Worm (Caenorhabditis elegans) whole organism, mixed stage, embryonic: Measurements from ENCODE around the gene agxt-1.

Source experiments
- bed-3 ChIP-seq: fragments of 200-800 bp; sonication (Bioruptor generic); optimal IDR thresholded peaks from 3 replicates; lab custom pipeline; 2018; ENCODE audit warnings: mild to moderate bottlenecking, missing genetic modification characterization, moderate library complexity, missing compliant biosample characterization
- blmp-1 ChIP-seq: fragments of 150-350 bp; optimal IDR thresholded peaks from 2 replicates; lab custom pipeline; 2014; ENCODE audit warnings: missing biosample characterization, missing genetic modification characterization
- ceh-39 ChIP-seq: fragments of 150-350 bp; optimal IDR thresholded peaks from 2 replicates; lab custom pipeline; 2014; ENCODE audit warnings: missing biosample characterization, missing genetic modification characterization
- ceh-43 ChIP-seq: fragments of 200-800 bp; sonication (Bioruptor generic); optimal IDR thresholded peaks from 2 replicates; lab custom pipeline; 2018; ENCODE audit warnings: mild to moderate bottlenecking, missing genetic modification characterization, moderate library complexity, missing compliant biosample characterization
- ces-1 ChIP-seq: fragments of 150-350 bp; optimal IDR thresholded peaks from 2 replicates; lab custom pipeline; 2014; ENCODE audit warnings: missing biosample characterization, missing genetic modification reagents, missing genetic modification characterization
- cnd-1 ChIP-seq: fragments of 200-800 bp; sonication (Bioruptor generic); optimal IDR thresholded peaks from 2 replicates; lab custom pipeline; 2018; ENCODE audit warnings: mild to moderate bottlenecking, missing genetic modification characterization, missing compliant biosample characterization
- drap-1 ChIP-seq: fragments of 200-800 bp; sonication (Bioruptor generic); optimal IDR thresholded peaks from 3 replicates; lab custom pipeline; 2018; ENCODE audit warnings: mild to moderate bottlenecking, missing genetic modification characterization, missing compliant biosample characterization
- elt-1 ChIP-seq: sonication (generic microtip); optimal IDR thresholded peaks from 2 replicates; lab custom pipeline; 2017; ENCODE audit warnings: missing genetic modification characterization, mild to moderate bottlenecking, missing compliant biosample characterization, antibody characterized with exemption, moderate library complexity, borderline replicate concordance; ENCODE audit not compliant: insufficient read depth
- elt-3 ChIP-seq: fragments of 150-350 bp; optimal IDR thresholded peaks from 2 replicates; lab custom pipeline; 2014; ENCODE audit warnings: missing biosample characterization, missing genetic modification characterization
- flh-1 ChIP-seq: fragments of 200-800 bp; sonication (Bioruptor generic); optimal IDR thresholded peaks from 2 replicates; lab custom pipeline; 2018; ENCODE audit warnings: mild to moderate bottlenecking, missing genetic modification characterization, moderate library complexity, missing compliant biosample characterization
- ham-2 ChIP-seq: fragments of 200-800 bp; sonication (Bioruptor generic); optimal IDR thresholded peaks from 2 replicates; lab custom pipeline; 2018; ENCODE audit warnings: mild to moderate bottlenecking, missing genetic modification characterization, missing compliant biosample characterization
- hlh-1 ChIP-seq: fragments of 150-350 bp; optimal IDR thresholded peaks from 2 replicates; lab custom pipeline; 2014; ENCODE audit warnings: missing biosample characterization, missing genetic modification reagents, missing genetic modification characterization
- lin-13 ChIP-seq: fragments of 150-350 bp; optimal IDR thresholded peaks from 2 replicates; lab custom pipeline; 2014; ENCODE audit warnings: missing biosample characterization, missing genetic modification characterization
- lin-32 ChIP-seq: fragments of 200-800 bp; sonication (Bioruptor generic); optimal IDR thresholded peaks from 2 replicates; lab custom pipeline; 2018; ENCODE audit warnings: mild to moderate bottlenecking, missing genetic modification characterization, missing compliant biosample characterization
- lsy-2 ChIP-seq: fragments of 150-350 bp; optimal IDR thresholded peaks from 2 replicates; lab custom pipeline; 2014; ENCODE audit warnings: missing biosample characterization, missing genetic modification characterization
- mab-5 ChIP-seq: fragments of 150-350 bp; optimal IDR thresholded peaks from 2 replicates; lab custom pipeline; 2014; ENCODE audit warnings: missing biosample characterization, missing genetic modification characterization
- mep-1 ChIP-seq: fragments of 150-350 bp; optimal IDR thresholded peaks from 2 replicates; lab custom pipeline; 2017; ENCODE audit warnings: missing biosample characterization, missing genetic modification reagents, missing genetic modification characterization, inconsistent platforms
- mls-2 ChIP-seq: sonication (generic microtip); optimal IDR thresholded peaks from 2 replicates; lab custom pipeline; 2016; ENCODE audit warnings: mild to moderate bottlenecking, missing genetic modification characterization, moderate library complexity, missing compliant biosample characterization
- nhr-12 ChIP-seq: fragments of 150-350 bp; optimal IDR thresholded peaks from 2 replicates; lab custom pipeline; 2014; ENCODE audit warnings: missing biosample characterization, missing genetic modification characterization
- nhr-2 ChIP-seq: fragments of 150-350 bp; optimal IDR thresholded peaks from 2 replicates; lab custom pipeline; 2014; ENCODE audit warnings: missing biosample characterization, missing genetic modification characterization
- nhr-237 ChIP-seq: fragments of 150-350 bp; optimal IDR thresholded peaks from 2 replicates; lab custom pipeline; 2014; ENCODE audit warnings: missing biosample characterization, missing genetic modification characterization
- nhr-28 ChIP-seq: fragments of 150-350 bp; optimal IDR thresholded peaks from 2 replicates; lab custom pipeline; 2014; ENCODE audit warnings: missing biosample characterization, missing genetic modification characterization
- pha-4 ChIP-seq: fragments of 150-350 bp; optimal IDR thresholded peaks from 2 replicates; lab custom pipeline; 2018; ENCODE audit warnings: missing biosample characterization, missing genetic modification reagents, missing genetic modification characterization
- sem-2 ChIP-seq: fragments of 200-800 bp; sonication (Bioruptor generic); optimal IDR thresholded peaks from 2 replicates; lab custom pipeline; 2018; ENCODE audit warnings: mild to moderate bottlenecking, missing genetic modification characterization, missing compliant biosample characterization
- snpc-4 ChIP-seq: fragments of 150-350 bp; optimal IDR thresholded peaks from 2 replicates; lab custom pipeline; 2014; ENCODE audit warnings: missing biosample characterization, missing genetic modification characterization
- sptf-1 ChIP-seq: sonication (generic microtip); optimal IDR thresholded peaks from 2 replicates; lab custom pipeline; 2017; ENCODE audit warnings: mild to moderate bottlenecking, missing genetic modification characterization, moderate library complexity, missing compliant biosample characterization
- tbx-8 ChIP-seq: fragments of 200-800 bp; sonication (Bioruptor generic); optimal IDR thresholded peaks from 2 replicates; lab custom pipeline; 2018; ENCODE audit warnings: mild to moderate bottlenecking, missing genetic modification characterization, moderate library complexity, missing compliant biosample characterization
- unc-120 ChIP-seq: sonication (generic microtip); optimal IDR thresholded peaks from 2 replicates; lab custom pipeline; 2017; ENCODE audit warnings: missing genetic modification characterization, missing compliant biosample characterization; ENCODE audit not compliant: poor library complexity, severe bottlenecking
- unc-39 ChIP-seq: fragments of 150-350 bp; optimal IDR thresholded peaks from 2 replicates; lab custom pipeline; 2014; ENCODE audit warnings: missing biosample characterization, missing genetic modification characterization
- unc-62 ChIP-seq: fragments of 150-350 bp; optimal IDR thresholded peaks from 2 replicates; lab custom pipeline; 2014; ENCODE audit warnings: missing biosample characterization, missing genetic modification reagents, missing genetic modification characterization
- zip-8 ChIP-seq: fragments of 150-350 bp; optimal IDR thresholded peaks from 2 replicates; lab custom pipeline; 2014; ENCODE audit warnings: missing biosample characterization, missing genetic modification characterization
- ztf-11 ChIP-seq: fragments of 150-350 bp; optimal IDR thresholded peaks from 2 replicates; lab custom pipeline; 2014; ENCODE audit warnings: missing biosample characterization, missing genetic modification characterization

agxt-1 gene

DNA sequence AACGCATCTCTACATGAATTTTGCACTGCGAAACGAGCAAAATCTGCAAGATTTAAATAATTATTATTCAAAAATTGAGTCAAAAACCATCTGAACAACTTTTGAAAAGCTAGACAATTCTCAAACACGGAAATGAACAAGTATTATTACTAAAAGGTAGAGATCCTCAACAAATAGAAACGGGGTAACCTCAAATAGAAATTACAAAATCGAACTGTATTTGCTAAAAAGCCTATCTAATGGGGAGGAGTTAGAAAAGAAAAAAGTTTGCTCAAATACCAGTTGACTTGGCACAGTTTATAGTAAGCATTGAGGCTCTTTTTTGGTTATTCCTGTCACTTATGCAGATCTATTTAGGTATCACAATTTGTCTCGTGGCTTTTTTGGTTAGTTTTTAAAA is 19.6 kb upstream of the agxt-1 start, which contains the start of gene nas-25:
Gene nas-25 (plus strand): TSS at position 301 of the 400 bp plus-strand sequence.
- no peak for TF ChIP-seq elt-1 (tag; lab: Kevin White, UChicago)
- no peak for TF ChIP-seq nhr-28 (tag; lab: Kevin White, UChicago)
- no peak for TF ChIP-seq ceh-43 (GFP tag; lab: Kevin White, UChicago)
- TF ChIP-seq elt-3, result no peak
- no peak for TF ChIP-seq unc-120 (tag; lab: Kevin White, UChicago)
- TF ChIP-seq drap-1 (GFP tag; lab: Kevin White, UChicago), result no peak
- TF ChIP-seq cnd-1 (tag; lab: Kevin White, UChicago), result no peak
- TF ChIP-seq ces-1 (GFP tag; lab: Kevin White, UChicago), result no peak
- no peak for TF ChIP-seq mls-2 (tag; lab: Kevin White, UChicago)
- TF ChIP-seq hlh-1 (tag; lab: Kevin White, UChicago), result no peak
- no peak for TF ChIP-seq ceh-39 (tag; lab: Kevin White, UChicago)

DNA sequence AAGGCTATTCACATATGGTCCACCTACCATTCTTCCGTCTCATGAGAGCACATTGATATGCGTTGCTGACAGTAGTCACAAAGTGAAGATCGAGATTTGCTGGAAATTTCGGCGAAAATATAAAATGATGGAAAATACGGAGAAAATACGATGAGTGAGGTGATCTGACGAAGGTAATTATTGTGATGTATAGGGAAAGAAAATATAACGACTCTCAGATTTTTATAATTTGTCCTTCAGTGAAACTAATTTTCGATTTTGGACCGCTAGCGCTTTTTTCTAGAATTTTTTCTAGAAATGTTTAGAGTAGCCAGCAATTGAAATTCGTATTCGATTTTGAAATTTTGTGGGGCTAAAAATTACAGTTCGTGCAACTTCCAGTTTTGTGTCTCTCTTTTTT is 16.2 kb upstream of the agxt-1 start, which contains the start of gene F46C5.2:
Gene F46C5.2 (minus strand): TSS at position 101 of the 400 bp plus-strand sequence.
- TF ChIP-seq ham-2 (GFP tag; lab: Kevin White, UChicago) (no peak), elt-3 (no peak), elt-1 (tag; lab: Kevin White, UChicago) (no peak), ces-1 (GFP tag; lab: Kevin White, UChicago) (no peak), lin-32 (no peak), blmp-1 (tag; lab: Kevin White, UChicago) (no peak), nhr-237 (tag; lab: Kevin White, UChicago) (no peak), sem-2 (GFP tag; lab: Kevin White, UChicago) (no peak), zip-8 (no peak), bed-3 (GFP tag; lab: Kevin White, UChicago) (no peak), unc-39 (tag; lab: Kevin White, UChicago) (no peak), tbx-8 (no peak), lin-13 (tag; lab: Kevin White, UChicago) (no peak), ceh-43 (GFP tag; lab: Kevin White, UChicago) (no peak), drap-1 (GFP tag; lab: Kevin White, UChicago) (no peak), mep-1 (tag; lab: Kevin White, UChicago) (no peak), mls-2 (tag; lab: Kevin White, UChicago) (no peak), snpc-4 (tag; lab: Kevin White, UChicago) (no peak), unc-120 (tag; lab: Kevin White, UChicago) (no peak), ceh-39 (tag; lab: Kevin White, UChicago) (no peak)

DNA sequence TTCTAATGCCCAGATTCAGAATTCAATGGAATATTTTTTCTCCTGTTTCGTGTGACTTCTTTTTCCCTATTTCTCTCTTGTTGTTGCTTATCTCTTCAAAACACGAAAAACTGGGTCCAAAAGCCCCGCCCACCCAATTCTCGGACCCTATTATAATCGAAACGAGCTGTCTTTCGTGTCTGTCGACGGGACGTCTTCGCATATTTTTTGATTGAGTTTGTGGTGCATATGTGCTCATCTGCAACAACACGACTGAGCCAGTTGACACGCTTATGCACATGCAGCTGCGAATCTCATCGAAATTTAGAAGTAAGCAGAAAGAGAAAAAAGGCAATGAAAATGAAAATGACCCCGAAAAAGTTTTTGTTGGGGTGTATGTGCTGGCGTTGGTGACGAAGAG is 14.5 kb upstream of the agxt-1 start:
- TF ChIP-seq sptf-1 (tag; lab: Kevin White, UChicago) (no peak), drap-1 (GFP tag; lab: Kevin White, UChicago) (no peak), lin-32 (no peak), nhr-2 (tag; lab: Kevin White, UChicago) (no peak), unc-62 (GFP tag; lab: Kevin White, UChicago) (no peak), hlh-1 (tag; lab: Kevin White, UChicago) (no peak), ces-1 (GFP tag; lab: Kevin White, UChicago) (peak; percentile 65)

DNA sequence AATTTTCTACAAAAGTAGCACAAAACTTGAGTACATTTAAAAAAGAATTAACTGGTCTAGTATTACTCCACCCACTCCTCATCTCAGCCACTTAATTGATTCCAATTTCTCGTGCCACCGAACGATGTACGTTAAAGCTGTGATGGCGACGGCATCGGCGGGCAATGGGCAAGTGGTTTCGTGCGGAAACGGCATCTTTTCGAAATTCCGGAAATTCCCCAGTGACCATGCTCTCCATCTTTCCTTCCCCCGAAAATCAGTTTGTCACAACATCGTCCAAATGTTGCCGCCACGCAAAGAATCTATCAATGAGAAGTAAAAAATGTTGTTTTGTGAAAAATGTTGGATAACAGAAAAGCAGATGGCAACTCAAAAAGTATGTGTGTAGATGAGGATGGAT is 12.5 kb upstream of the agxt-1 start:
- no peak for TF ChIP-seq nhr-237 (tag; lab: Kevin White, UChicago)
- no peak for TF ChIP-seq ceh-39 (tag; lab: Kevin White, UChicago)
- no peak for TF ChIP-seq unc-39 (tag; lab: Kevin White, UChicago)
- TF ChIP-seq bed-3 (GFP tag; lab: Kevin White, UChicago), result no peak
- TF ChIP-seq unc-120 (tag; lab: Kevin White, UChicago), result no peak
- no peak for TF ChIP-seq sptf-1 (tag; lab: Kevin White, UChicago)
- no peak for TF ChIP-seq snpc-4 (tag; lab: Kevin White, UChicago)
- no peak for TF ChIP-seq lin-13 (tag; lab: Kevin White, UChicago)
- TF ChIP-seq ham-2 (GFP tag; lab: Kevin White, UChicago), result no peak
- TF ChIP-seq pha-4, result no peak
- no peak for TF ChIP-seq flh-1 (GFP tag; lab: Kevin White, UChicago)
- TF ChIP-seq ceh-43 (GFP tag; lab: Kevin White, UChicago), result no peak
- TF ChIP-seq cnd-1 (tag; lab: Kevin White, UChicago), result no peak
- no peak for TF ChIP-seq sem-2 (GFP tag; lab: Kevin White, UChicago)
- no peak for TF ChIP-seq blmp-1 (tag; lab: Kevin White, UChicago)
- TF ChIP-seq ztf-11 (tag; lab: Kevin White, UChicago), result no peak
- no peak for TF ChIP-seq nhr-12 (tag; lab: Kevin White, UChicago)
- no peak for TF ChIP-seq zip-8
- no peak for TF ChIP-seq mab-5 (tag; lab: Kevin White, UChicago)
- no peak for TF ChIP-seq lsy-2
